Fruit fly (Drosophila melanogaster): ENCODE data around the gene CG9121.

The CG9121 gene

DNA sequence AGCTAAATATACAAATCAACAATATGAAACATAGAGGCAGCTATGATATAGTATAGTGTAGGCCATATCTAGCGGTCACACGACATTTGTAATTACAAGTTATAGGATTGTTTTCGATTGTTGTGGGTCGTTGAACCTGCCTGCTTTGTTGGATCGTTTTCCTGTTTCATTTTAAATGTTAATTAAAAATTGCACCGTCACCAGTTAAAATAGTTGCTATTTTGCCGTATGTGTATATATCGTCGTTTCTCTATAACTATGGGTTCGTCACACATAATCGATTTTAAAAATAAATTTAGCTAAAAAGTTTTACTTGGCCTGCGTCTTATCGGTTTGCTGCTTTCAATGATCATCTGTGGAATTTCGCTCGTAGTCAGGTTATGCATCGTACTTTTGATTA, 21.5 kb upstream of the CG9121 start:
- TF ChIP-seq CG14711 (tag; optimal IDR thresholded peaks at IDR 0.05) (no peak), CG1620 (GFP tag; optimal IDR thresholded peaks at IDR 0.05) (no peak), cnc (optimal IDR thresholded peaks at IDR 0.05) (no peak), CG11617 (GFP tag; optimal IDR thresholded peaks at IDR 0.05) (no peak), tj (GFP tag; optimal IDR thresholded peaks at IDR 0.05) (peak; percentile 2), Hr96 (GFP tag; optimal IDR thresholded peaks at IDR 0.05) (no peak), Crg-1 (GFP tag; optimal IDR thresholded peaks at IDR 0.05) (no peak), ovo (GFP tag; optimal IDR thresholded peaks at IDR 0.05) (no peak), CG7045 (GFP tag; optimal IDR thresholded peaks at IDR 0.05) (no peak), kay (GFP tag; ENCODE audit: borderline replicate concordance) (peak; percentile 64), Mnt (GFP tag; optimal IDR thresholded peaks at IDR 0.05) (no peak), pad (GFP tag; optimal IDR thresholded peaks at IDR 0.05) (no peak), CG5204 (GFP tag; optimal IDR thresholded peaks at IDR 0.05) (no peak)

DNA sequence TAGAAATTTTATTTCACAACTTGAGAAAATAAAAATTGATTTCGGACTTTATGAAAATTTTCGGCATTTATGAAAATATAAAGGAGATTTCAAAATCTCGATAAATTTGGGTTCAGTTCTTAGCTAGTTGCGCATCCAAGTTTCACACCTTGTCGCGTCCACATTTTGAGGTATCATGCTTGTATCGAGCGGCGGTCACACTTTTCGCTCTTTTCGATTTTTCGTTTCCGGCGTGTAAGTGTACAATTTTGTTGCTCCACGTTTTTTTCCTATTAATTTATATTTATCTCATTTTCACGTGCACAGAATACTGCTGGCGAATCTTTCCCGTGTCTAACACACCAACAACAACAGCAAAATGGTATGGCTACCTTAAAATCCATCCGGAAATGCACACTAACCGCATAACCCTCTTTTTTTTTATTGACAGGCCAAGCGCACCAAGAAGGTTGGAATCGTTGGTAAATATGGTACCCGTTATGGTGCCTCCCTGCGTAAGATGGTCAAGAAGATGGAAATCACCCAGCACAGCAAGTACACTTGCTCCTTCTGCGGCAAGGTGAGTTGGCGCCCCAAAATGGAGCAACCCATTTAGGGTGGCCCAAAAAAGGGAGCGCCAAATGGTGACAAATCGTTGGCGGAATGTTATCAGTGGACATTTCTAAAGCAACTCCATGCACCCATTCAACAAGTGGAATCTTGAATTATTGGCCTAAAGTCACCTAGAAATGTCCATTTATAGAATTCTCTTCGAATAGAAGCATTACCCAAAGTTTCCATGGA, 20.1 kb upstream of the CG9121 start, which contains the start of gene RpL37A:
Gene RpL37A (plus strand): TSS at position 161 of the 783 bp plus-strand sequence.
- peak; percentile 74 for TF ChIP-seq pad (GFP tag; optimal IDR thresholded peaks at IDR 0.05)
- peak; percentile 54 for TF ChIP-seq CG33017 (tag; optimal IDR thresholded peaks at IDR 0.05)
- TF ChIP-seq cic (GFP tag; optimal IDR thresholded peaks at IDR 0.05): peak; percentile 62
- TF ChIP-seq CG11617 (GFP tag; optimal IDR thresholded peaks at IDR 0.05): peak; percentile 87
- peak; percentile 18 for TF ChIP-seq kay (GFP tag; ENCODE audit: borderline replicate concordance)
- no peak for TF ChIP-seq CG5204 (GFP tag; optimal IDR thresholded peaks at IDR 0.05)
- peak; percentile 63 for TF ChIP-seq ovo (GFP tag; optimal IDR thresholded peaks at IDR 0.05)
- TF ChIP-seq cnc (optimal IDR thresholded peaks at IDR 0.05): no peak
- peak; percentile 85 for TF ChIP-seq bab1 (GFP tag; optimal IDR thresholded peaks at IDR 0.05)
- peak; percentile 57 for TF ChIP-seq CG7045 (GFP tag; optimal IDR thresholded peaks at IDR 0.05)
- TF ChIP-seq CG7101 (tag; optimal IDR thresholded peaks at IDR 0.05): peak; percentile 81
- TF ChIP-seq Crg-1 (GFP tag; optimal IDR thresholded peaks at IDR 0.05): peak; percentile 73
- TF ChIP-seq Mnt (GFP tag; optimal IDR thresholded peaks at IDR 0.05): peak; percentile 76
- peak; percentile 86 for TF ChIP-seq CG1620 (GFP tag; optimal IDR thresholded peaks at IDR 0.05)
- peak; percentile 61 for TF ChIP-seq CG14711 (tag; optimal IDR thresholded peaks at IDR 0.05)
- TF ChIP-seq toe (GFP tag; optimal IDR thresholded peaks at IDR 0.05): no peak
- TF ChIP-seq Hr96 (GFP tag; optimal IDR thresholded peaks at IDR 0.05): peak; percentile 84
- TF ChIP-seq CG12768 (GFP tag; optimal IDR thresholded peaks at IDR 0.05): peak; percentile 66
- TF ChIP-seq tj (GFP tag; optimal IDR thresholded peaks at IDR 0.05): peak; percentile 54
- peak; percentile 61 for TF ChIP-seq Clk (GFP tag; optimal IDR thresholded peaks at IDR 0.05)

DNA sequence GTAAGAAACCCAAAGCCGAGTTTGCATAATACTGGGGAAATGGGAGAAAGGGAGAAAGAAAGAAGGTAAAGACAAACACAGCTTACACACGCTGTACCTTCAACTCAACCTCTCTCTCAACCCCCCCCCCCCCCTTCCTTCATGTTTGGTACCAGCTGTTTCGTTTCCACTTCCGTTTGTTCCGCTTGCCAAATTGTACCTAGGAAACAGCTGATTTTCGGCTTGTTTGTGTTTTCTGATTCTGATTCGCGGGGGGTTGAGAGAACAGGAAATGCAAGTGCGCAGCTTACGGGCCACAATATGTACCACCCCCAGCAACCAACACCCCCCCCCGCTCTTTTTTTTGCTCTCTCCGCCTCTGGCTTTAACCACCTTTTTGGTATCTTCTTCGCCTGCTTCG, 13.1 kb upstream of the CG9121 start:
- no peak for TF ChIP-seq Crg-1 (GFP tag; optimal IDR thresholded peaks at IDR 0.05)
- TF ChIP-seq tj (GFP tag; optimal IDR thresholded peaks at IDR 0.05): peak; percentile 82
- TF ChIP-seq bab1 (GFP tag; optimal IDR thresholded peaks at IDR 0.05): peak; percentile 0
- TF ChIP-seq pad (GFP tag; optimal IDR thresholded peaks at IDR 0.05): peak; percentile 32
- no peak for TF ChIP-seq CG14711 (tag; optimal IDR thresholded peaks at IDR 0.05)
- peak; percentile 24 for TF ChIP-seq CG12768 (GFP tag; optimal IDR thresholded peaks at IDR 0.05)
- TF ChIP-seq cic (GFP tag; optimal IDR thresholded peaks at IDR 0.05): peak; percentile 48

DNA sequence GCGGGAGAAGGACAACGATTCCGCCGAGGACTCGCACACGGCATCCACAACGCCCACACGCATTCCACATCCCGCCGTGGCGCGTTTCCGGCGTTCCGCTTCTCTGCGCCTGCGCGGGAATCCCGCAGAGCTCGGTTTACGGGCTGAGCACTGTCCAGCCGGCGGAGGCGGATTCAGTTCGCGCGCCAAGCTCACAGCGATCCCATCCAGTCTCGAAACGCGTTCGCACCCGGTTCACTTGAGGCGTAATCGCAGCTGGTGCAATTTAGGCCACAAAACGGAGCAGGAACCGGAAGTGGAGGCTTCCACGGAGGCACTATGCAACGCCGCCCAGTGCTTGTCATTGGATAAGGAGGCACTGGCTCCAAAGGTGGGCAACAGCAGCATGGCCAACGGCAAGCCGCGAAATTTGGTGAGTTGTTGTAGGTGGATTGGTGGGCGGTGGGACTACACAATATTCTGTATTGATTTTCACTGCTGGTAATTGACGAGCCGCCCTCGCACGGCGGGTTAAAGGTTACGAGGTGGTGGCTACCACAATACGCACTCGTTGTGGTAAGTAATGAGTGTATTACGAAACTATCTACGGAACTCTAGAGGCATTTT, 12.0 kb upstream of the CG9121 start:
- TF ChIP-seq cic (GFP tag; optimal IDR thresholded peaks at IDR 0.05) (peak; percentile 13), CG33017 (tag; optimal IDR thresholded peaks at IDR 0.05) (no peak)

DNA sequence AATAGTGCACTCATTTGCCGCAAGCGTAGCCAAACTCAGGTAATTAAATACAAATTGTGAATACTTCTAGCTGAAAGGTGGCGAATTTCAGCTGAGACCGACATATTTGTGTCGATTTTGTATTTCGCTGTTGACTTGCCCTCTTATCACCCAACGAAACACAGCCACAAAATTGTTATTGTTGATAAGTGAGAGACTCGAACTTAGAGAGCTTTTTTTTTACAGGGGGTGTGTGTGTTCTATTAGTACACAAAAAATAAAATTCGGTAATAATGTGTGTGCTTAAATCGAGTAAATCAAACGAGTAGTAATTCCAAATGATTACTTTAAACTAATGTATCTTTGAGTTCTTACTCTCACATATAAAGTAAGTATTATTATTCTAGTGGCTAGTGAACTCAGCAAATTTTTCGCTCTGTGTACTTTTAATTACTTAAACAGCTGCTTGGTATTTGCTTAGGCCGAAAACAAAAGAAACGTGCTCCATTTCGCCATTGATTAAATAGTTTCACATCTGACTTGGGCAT, 10.2 kb upstream of the CG9121 start:
- TF ChIP-seq Hr96 (GFP tag; optimal IDR thresholded peaks at IDR 0.05) (no peak), kay (GFP tag; ENCODE audit: borderline replicate concordance) (no peak), Mnt (GFP tag; optimal IDR thresholded peaks at IDR 0.05) (peak; percentile 7), toe (GFP tag; optimal IDR thresholded peaks at IDR 0.05) (no peak), pad (GFP tag; optimal IDR thresholded peaks at IDR 0.05) (peak; percentile 23), CG7101 (tag; optimal IDR thresholded peaks at IDR 0.05) (peak; percentile 74), tj (GFP tag; optimal IDR thresholded peaks at IDR 0.05) (peak; percentile 92), CG12768 (GFP tag; optimal IDR thresholded peaks at IDR 0.05) (peak; percentile 51), CG33017 (tag; optimal IDR thresholded peaks at IDR 0.05) (peak; percentile 71), cnc (optimal IDR thresholded peaks at IDR 0.05) (no peak), bab1 (GFP tag; optimal IDR thresholded peaks at IDR 0.05) (peak; percentile 14), CG14711 (tag; optimal IDR thresholded peaks at IDR 0.05) (peak; percentile 48), CG11617 (GFP tag; optimal IDR thresholded peaks at IDR 0.05) (peak; percentile 66), Crg-1 (GFP tag; optimal IDR thresholded peaks at IDR 0.05) (no peak), CG1620 (GFP tag; optimal IDR thresholded peaks at IDR 0.05) (no peak), CG5204 (GFP tag; optimal IDR thresholded peaks at IDR 0.05) (no peak), Clk (GFP tag; optimal IDR thresholded peaks at IDR 0.05) (peak; percentile 4), CG7045 (GFP tag; optimal IDR thresholded peaks at IDR 0.05) (peak; percentile 47), ovo (GFP tag; optimal IDR thresholded peaks at IDR 0.05) (no peak), cic (GFP tag; optimal IDR thresholded peaks at IDR 0.05) (peak; percentile 83)

DNA sequence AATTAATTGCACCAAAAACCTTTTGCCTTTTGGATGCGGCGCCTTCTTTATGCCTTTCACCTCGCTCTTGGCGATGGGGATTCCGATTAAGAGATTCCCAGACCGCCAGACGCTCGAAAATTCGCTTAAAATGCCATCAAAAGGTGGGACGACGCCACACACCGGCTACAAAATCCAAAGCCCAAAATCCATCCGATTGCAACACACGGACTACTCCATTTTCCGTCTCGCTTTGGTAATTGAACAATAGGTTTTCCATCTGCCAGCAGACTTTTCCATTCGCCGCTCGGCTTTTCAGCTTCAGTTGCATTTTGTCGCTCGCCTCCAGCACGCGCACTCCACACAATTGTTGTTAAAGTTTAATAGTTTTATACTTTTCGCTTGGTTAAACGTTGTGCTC, 9.7 kb upstream of the CG9121 start, which contains the start of gene qtc:
Gene qtc (plus strand): TSS at position 301 of the 400 bp plus-strand sequence.
- TF ChIP-seq tj (GFP tag; optimal IDR thresholded peaks at IDR 0.05): no peak
- no peak for TF ChIP-seq bab1 (GFP tag; optimal IDR thresholded peaks at IDR 0.05)
- TF ChIP-seq Clk (GFP tag; optimal IDR thresholded peaks at IDR 0.05): no peak
- TF ChIP-seq CG12768 (GFP tag; optimal IDR thresholded peaks at IDR 0.05): no peak
- no peak for TF ChIP-seq cnc (optimal IDR thresholded peaks at IDR 0.05)
- TF ChIP-seq CG7101 (tag; optimal IDR thresholded peaks at IDR 0.05): no peak
- TF ChIP-seq Mnt (GFP tag; optimal IDR thresholded peaks at IDR 0.05): no peak
- no peak for TF ChIP-seq CG11617 (GFP tag; optimal IDR thresholded peaks at IDR 0.05)
- no peak for TF ChIP-seq pad (GFP tag; optimal IDR thresholded peaks at IDR 0.05)

Measured in whole organism, adult.